Fruit fly (Drosophila melanogaster) whole organism, embryonic: ENCODE data around the gene Bili.

Experiments used
- CG14441 ChIP-seq: fragments of 200-800 bp; sonication (Bioruptor generic); IDR thresholded peaks from 2 replicates; pipeline ENCODE4 v1.3.6; 2022; ENCODE audit warnings: missing biosample characterization, missing genetic modification characterization
- CG4707 ChIP-seq: fragments of 200-800 bp; sonication (Bioruptor generic); optimal IDR thresholded peaks from 2 replicates; lab custom pipeline; 2018; ENCODE audit warnings: missing biosample characterization, mild to moderate bottlenecking, missing genetic modification characterization, moderate library complexity
- Hand ChIP-seq: fragments of 200-800 bp; sonication (Bioruptor generic); optimal IDR thresholded peaks from 2 replicates; lab custom pipeline; 2017; ENCODE audit warnings: mild to moderate bottlenecking, missing biosample characterization, missing genetic modification reagents, missing genetic modification characterization
- ash1 ChIP-seq: fragments of 200-800 bp; sonication (Bioruptor generic); optimal IDR thresholded peaks from 2 replicates; lab custom pipeline; 2018; ENCODE audit warnings: missing biosample characterization, mild to moderate bottlenecking, missing genetic modification characterization
- cas ChIP-seq: fragments of 200-800 bp; sonication (Bioruptor generic); IDR thresholded peaks from 2 replicates; pipeline ENCODE4 v1.3.6; 2022; ENCODE audit warnings: missing biosample characterization, missing genetic modification characterization
- kni ChIP-seq: fragments of 200-800 bp; sonication (Bioruptor generic); optimal IDR thresholded peaks from 3 replicates; lab custom pipeline; 2017; ENCODE audit warnings: mild to moderate bottlenecking, missing biosample characterization, missing genetic modification reagents, missing genetic modification characterization
- usp ChIP-seq: fragments of >200 bp; optimal IDR thresholded peaks from 2 replicates; lab custom pipeline; 2017; ENCODE audit warnings: missing biosample characterization, missing genetic modification characterization

DNA sequence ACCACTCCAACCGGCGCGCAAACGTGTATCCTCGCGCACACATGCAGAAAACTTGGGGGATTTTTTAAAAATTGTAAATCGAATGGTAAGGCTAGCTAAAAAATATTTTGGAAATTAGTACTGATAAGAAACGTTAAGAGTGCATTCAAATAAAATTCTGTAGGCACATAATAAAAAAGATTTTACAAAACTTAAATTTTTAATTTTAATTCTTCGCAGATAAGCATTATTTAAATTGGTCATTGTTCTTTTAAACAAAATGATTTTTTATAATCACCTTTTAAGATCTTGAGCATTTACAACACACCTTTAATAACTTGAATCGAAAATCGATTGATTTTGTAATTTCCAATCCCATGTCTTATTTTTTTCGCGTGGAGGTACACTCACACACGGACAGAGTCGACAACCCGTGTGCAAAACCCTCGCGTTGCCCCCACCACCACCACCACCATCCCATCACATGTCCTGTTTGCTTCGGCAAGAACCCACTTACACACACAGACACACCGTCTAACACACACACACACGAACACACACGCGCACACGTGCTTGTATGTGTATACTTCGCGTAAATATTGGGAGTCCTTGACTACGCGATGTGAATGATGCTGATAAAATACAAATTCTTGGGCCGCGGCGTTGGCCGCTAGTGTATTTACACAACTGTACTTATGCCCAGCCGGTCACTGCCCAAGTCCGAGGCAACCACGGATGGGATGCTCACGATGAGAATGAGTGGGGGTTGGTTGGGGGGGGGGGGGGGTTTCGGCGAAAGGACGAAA is 36.5 kb downstream of the Bili start:
- TF ChIP-seq ash1 (GFP tag; lab: Kevin White, UChicago) (no peak), Hand (GFP tag; lab: Kevin White, UChicago) (no peak), CG14441 (GFP tag; lab: Robert Waterston, UW) (no peak), CG4707 (no peak), kni (GFP tag; lab: Kevin White, UChicago) (no peak), cas (no peak), usp (GFP tag; lab: Kevin White, UChicago) (no peak)
